Worm (Caenorhabditis elegans): ENCODE measurements around the gene EEED8.13.

DNA sequence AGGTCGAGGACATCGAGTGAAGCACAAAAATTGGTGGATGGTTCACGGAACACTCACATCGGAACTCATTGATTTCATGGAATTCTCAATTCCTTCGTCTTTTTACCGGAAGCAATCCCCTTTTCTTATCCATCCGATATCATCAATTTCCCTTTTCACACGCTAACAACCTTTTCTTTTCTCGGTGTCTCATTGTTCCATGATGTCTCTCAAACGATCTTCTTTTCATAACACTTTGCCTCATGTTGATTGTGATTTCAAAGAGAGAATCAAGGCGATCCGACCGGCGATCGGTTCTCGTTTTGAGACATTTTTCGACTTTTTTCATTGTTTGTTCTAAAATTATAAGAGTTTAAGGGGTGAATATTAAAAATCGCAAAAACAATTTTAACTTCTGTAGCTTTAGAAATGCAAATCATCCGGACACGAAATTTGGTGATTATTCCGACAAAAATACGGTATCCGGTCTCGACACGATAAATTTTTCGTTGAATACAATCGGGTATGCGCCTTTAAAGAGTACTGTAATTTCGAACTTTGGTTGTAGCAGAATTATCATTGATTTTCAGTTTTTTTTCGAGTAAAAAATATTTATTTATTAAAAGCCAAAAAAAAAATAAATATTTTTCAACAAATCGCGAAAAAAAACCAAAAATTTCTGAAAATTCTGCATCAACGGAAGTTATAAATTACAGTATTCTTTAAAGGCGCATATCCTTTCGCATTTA, 46.5 kb upstream of the EEED8.13 start:
- TF ChIP-seq snpc-4 (tag; optimal IDR thresholded peaks at IDR 0.05) (no peak), Y55F3AM.14 (GFP tag; optimal IDR thresholded peaks at IDR 0.05) (no peak), unc-62 (GFP tag; optimal IDR thresholded peaks at IDR 0.05) (no peak), nhr-77 (tag; optimal IDR thresholded peaks at IDR 0.05) (no peak), lin-13 (GFP tag; optimal IDR thresholded peaks at IDR 0.05) (no peak), lin-39 (tag; optimal IDR thresholded peaks at IDR 0.05) (no peak)

Measured in whole organism, L2 larva.